Fruit fly (Drosophila melanogaster) whole organism, pupa: Measurements from ENCODE around the gene CG13127.
A peak's percentile ranks its signal among the peaks of the same experiment; 100 is the strongest.

ENCODE experiments used
- CG10348 ChIP-seq: fragments of 200-800 bp; sonication (Bioruptor generic); IDR thresholded peaks from 2 replicates; pipeline ENCODE4 v1.3.6; 2022; ENCODE audit warnings: missing biosample characterization, missing genetic modification characterization
- CG12605 ChIP-seq: fragments of 200-800 bp; sonication (Bioruptor generic); IDR thresholded peaks from 2 replicates; pipeline ENCODE4 v1.3.6; 2022; ENCODE audit warnings: missing biosample characterization, missing genetic modification characterization
- CG13204 ChIP-seq: fragments of 200-800 bp; sonication (Bioruptor generic); optimal IDR thresholded peaks from 2 replicates; lab custom pipeline; 2018; ENCODE audit warnings: missing biosample characterization, mild to moderate bottlenecking, missing genetic modification characterization, moderate library complexity
- CG14655 ChIP-seq: fragments of 200-800 bp; sonication (Bioruptor generic); optimal IDR thresholded peaks from 3 replicates; lab custom pipeline; 2017; ENCODE audit warnings: mild to moderate bottlenecking, missing biosample characterization, missing genetic modification reagents, missing genetic modification characterization
- CG15710 ChIP-seq: fragments of 200-800 bp; sonication (Bioruptor generic); optimal IDR thresholded peaks from 2 replicates; lab custom pipeline; 2018; ENCODE audit warnings: missing biosample characterization, mild to moderate bottlenecking, missing genetic modification characterization, moderate library complexity
- CG17806 ChIP-seq: fragments of 200-800 bp; sonication (Bioruptor generic); optimal IDR thresholded peaks from 2 replicates; lab custom pipeline; 2018; ENCODE audit warnings: missing biosample characterization, mild to moderate bottlenecking, missing genetic modification characterization, moderate library complexity
- CG32121 ChIP-seq: fragments of 200-800 bp; sonication (Bioruptor generic); IDR thresholded peaks from 2 replicates; pipeline ENCODE4 v1.3.6; 2022; ENCODE audit warnings: missing biosample characterization, missing genetic modification characterization
- CG34367 ChIP-seq: fragments of 200-800 bp; sonication (Bioruptor generic); optimal IDR thresholded peaks from 2 replicates; lab custom pipeline; 2018; ENCODE audit warnings: missing biosample characterization, mild to moderate bottlenecking, missing genetic modification characterization
- CG4496 ChIP-seq: fragments of 200-800 bp; sonication (Bioruptor generic); IDR thresholded peaks from 3 replicates; pipeline ENCODE4 v1.3.6; 2022; ENCODE audit warnings: missing biosample characterization, missing genetic modification characterization
- CG8159 ChIP-seq: fragments of 200-800 bp; sonication (Bioruptor generic); optimal IDR thresholded peaks from 3 replicates; lab custom pipeline; 2018; ENCODE audit warnings: missing biosample characterization, mild to moderate bottlenecking, missing genetic modification characterization, moderate library complexity
- CG8301 ChIP-seq: fragments of 200-800 bp; sonication (Bioruptor generic); optimal IDR thresholded peaks from 2 replicates; lab custom pipeline; 2018; ENCODE audit warnings: missing biosample characterization, mild to moderate bottlenecking, missing genetic modification characterization
- CG9948 ChIP-seq: fragments of 200-800 bp; sonication (Bioruptor generic); optimal IDR thresholded peaks from 2 replicates; lab custom pipeline; 2018; ENCODE audit warnings: missing biosample characterization, mild to moderate bottlenecking, missing genetic modification characterization, moderate library complexity
- D1 ChIP-seq: fragments of 200-800 bp; sonication (Bioruptor generic); optimal IDR thresholded peaks from 2 replicates; lab custom pipeline; 2018; ENCODE audit warnings: missing biosample characterization, mild to moderate bottlenecking, missing genetic modification characterization, moderate library complexity
- EcR ChIP-seq: fragments of 200-800 bp; sonication (Bioruptor generic); optimal IDR thresholded peaks from 3 replicates; lab custom pipeline; 2019; ENCODE audit warnings: missing biosample characterization, missing genetic modification characterization, mild to moderate bottlenecking, moderate library complexity, missing genetic modification reagents
- Ets98B ChIP-seq: fragments of 200-800 bp; sonication (Bioruptor generic); IDR thresholded peaks from 2 replicates; pipeline ENCODE4 v1.3.6; 2022; ENCODE audit warnings: missing biosample characterization, missing genetic modification characterization
- Pif1A ChIP-seq: fragments of 200-800 bp; sonication (Bioruptor generic); optimal IDR thresholded peaks from 3 replicates; lab custom pipeline; 2016; ENCODE audit warnings: missing biosample characterization, missing genetic modification characterization
- Pif1B ChIP-seq: fragments of 200-800 bp; sonication (Bioruptor generic); optimal IDR thresholded peaks from 3 replicates; lab custom pipeline; 2016; ENCODE audit warnings: missing biosample characterization, missing genetic modification characterization
- Snoo ChIP-seq: fragments of 200-800 bp; sonication (Bioruptor generic); optimal IDR thresholded peaks from 3 replicates; lab custom pipeline; 2017; ENCODE audit warnings: missing biosample characterization, mild to moderate bottlenecking, missing genetic modification characterization, inconsistent platforms
- fd96Ca ChIP-seq: fragments of 200-800 bp; sonication (Bioruptor generic); IDR thresholded peaks from 3 replicates; pipeline ENCODE4 v1.3.6; 2022; ENCODE audit warnings: missing biosample characterization, missing genetic modification characterization
- gl ChIP-seq: fragments of 200-800 bp; sonication (Bioruptor generic); optimal IDR thresholded peaks from 2 replicates; lab custom pipeline; 2018; ENCODE audit warnings: missing biosample characterization, mild to moderate bottlenecking, missing genetic modification characterization
- rn ChIP-seq: fragments of 200-800 bp; sonication (Bioruptor generic); IDR thresholded peaks from 2 replicates; pipeline ENCODE4 v1.3.6; 2022; ENCODE audit warnings: missing biosample characterization, missing genetic modification characterization

CG13127 gene

dm6 chr2L:9986402-9987350 lies 39.8 kb upstream of the CG13127 start:
- TF ChIP-seq CG17806 (tag; lab: Kevin White, UChicago) (peak; percentile 94), CG8159 (tag; lab: Kevin White, UChicago) (peak; percentile 93), fd96Ca (peak; percentile 97), Ets98B (peak; percentile 95), CG9948 (tag; lab: Kevin White, UChicago) (peak; percentile 92), CG8301 (tag; lab: Kevin White, UChicago) (peak; percentile 92), Snoo (tag; lab: Kevin White, UChicago) (peak; percentile 81), Pif1A (GFP tag; lab: Kevin White, UChicago) (peak; percentile 93), EcR (peak; percentile 76), CG15710 (tag; lab: Kevin White, UChicago) (peak; percentile 94), CG13204 (GFP tag; lab: Kevin White, UChicago) (peak; percentile 89), CG34367 (tag; lab: Kevin White, UChicago) (peak; percentile 92), CG10348 (0 out of 2 replicates have a peak, but pooled peaks have one; percentile 28), CG4496 (GFP tag; lab: Robert Waterston, UW) (peak; percentile 95), gl (tag; lab: Kevin White, UChicago) (peak; percentile 92), rn (peak; percentile 90), Pif1B (peak; percentile 95), CG12605 (GFP tag; lab: Robert Waterston, UW) (peak; percentile 90), D1 (peak; percentile 45), CG14655 (peak; percentile 94), CG32121 (GFP tag; lab: Robert Waterston, UW) (peak; percentile 89)
- TF ChIP-seq, all 21 proteins: peak for 21

- TF ChIP-seq CG17806 (tag; lab: Kevin White, UChicago): no peak
- peak; percentile 86 for TF ChIP-seq EcR
Measured at dm6 chr2L:9988201-9988990, 38.1 kb upstream of the CG13127 start.

dm6 chr2L:9989275-9989674 lies 37.2 kb upstream of the CG13127 start:
- TF ChIP-seq gl (tag; lab: Kevin White, UChicago) (no peak), CG15710 (tag; lab: Kevin White, UChicago) (no peak), CG8159 (tag; lab: Kevin White, UChicago) (no peak), CG9948 (tag; lab: Kevin White, UChicago) (no peak)

dm6 chr2L:9989846-9990506 lies 36.5 kb upstream of the CG13127 start:
- TF ChIP-seq CG8159 (tag; lab: Kevin White, UChicago) (peak; percentile 65), CG34367 (tag; lab: Kevin White, UChicago) (peak; percentile 9), Pif1A (GFP tag; lab: Kevin White, UChicago) (peak; percentile 20), rn (no peak), gl (tag; lab: Kevin White, UChicago) (no peak), fd96Ca (no peak), CG13204 (GFP tag; lab: Kevin White, UChicago) (no peak), CG15710 (tag; lab: Kevin White, UChicago) (peak; percentile 25), Snoo (tag; lab: Kevin White, UChicago) (peak; percentile 47), CG9948 (tag; lab: Kevin White, UChicago) (peak; percentile 32), CG17806 (tag; lab: Kevin White, UChicago) (peak; percentile 48), Pif1B (no peak), EcR (no peak)

dm6 chr2L:9994382-9994781 lies 32.1 kb upstream of the CG13127 start:
- TF ChIP-seq CG10348 (no peak), CG8301 (tag; lab: Kevin White, UChicago) (no peak), CG4496 (GFP tag; lab: Robert Waterston, UW) (no peak), Pif1A (GFP tag; lab: Kevin White, UChicago) (no peak), Pif1B (no peak), rn (no peak), CG14655 (no peak), fd96Ca (no peak), CG12605 (GFP tag; lab: Robert Waterston, UW) (no peak), CG8159 (tag; lab: Kevin White, UChicago) (no peak), CG17806 (tag; lab: Kevin White, UChicago) (no peak), Snoo (tag; lab: Kevin White, UChicago) (no peak), CG32121 (GFP tag; lab: Robert Waterston, UW) (no peak), CG9948 (tag; lab: Kevin White, UChicago) (no peak), D1 (no peak), gl (tag; lab: Kevin White, UChicago) (no peak)
